Fruit fly (Drosophila melanogaster) whole organism, embryonic: ENCODE measurements around the gene NdufV3.

ENCODE experiments used
- Abd-B ChIP-seq: fragments of 200-800 bp; sonication (Bioruptor generic); optimal IDR thresholded peaks from 2 replicates; lab custom pipeline; 2018; ENCODE audit warnings: missing biosample characterization, mild to moderate bottlenecking, missing genetic modification characterization, moderate library complexity
- BtbVII ChIP-seq: fragments of 200-800 bp; sonication (Bioruptor generic); optimal IDR thresholded peaks from 3 replicates; lab custom pipeline; 2017; ENCODE audit warnings: missing biosample characterization, mild to moderate bottlenecking, missing genetic modification characterization
- CG11093 ChIP-seq: fragments of 200-800 bp; sonication (Bioruptor generic); IDR thresholded peaks from 3 replicates; pipeline ENCODE4 v1.3.6; 2022; ENCODE audit warnings: missing biosample characterization, missing genetic modification characterization
- CG11504 ChIP-seq: fragments of 200-800 bp; sonication (Bioruptor generic); optimal IDR thresholded peaks from 3 replicates; lab custom pipeline; 2019; ENCODE audit warnings: missing biosample characterization, mild to moderate bottlenecking, missing genetic modification characterization, moderate library complexity
- CG1529 ChIP-seq: fragments of 200-800 bp; sonication (Bioruptor generic); optimal IDR thresholded peaks from 3 replicates; lab custom pipeline; 2018; ENCODE audit warnings: missing biosample characterization, missing genetic modification characterization
- CG15696 ChIP-seq: fragments of 200-800 bp; sonication (Bioruptor generic); optimal IDR thresholded peaks from 2 replicates; lab custom pipeline; 2019; ENCODE audit warnings: missing biosample characterization, mild to moderate bottlenecking, missing genetic modification characterization, moderate library complexity
- CG17361 ChIP-seq: fragments of 200-800 bp; sonication (Bioruptor generic); IDR thresholded peaks from 3 replicates; pipeline ENCODE4 v1.3.6; 2022; ENCODE audit warnings: missing biosample characterization, missing genetic modification characterization
- CG17568 ChIP-seq: fragments of 200-800 bp; sonication (Bioruptor generic); optimal IDR thresholded peaks from 2 replicates; lab custom pipeline; 2018; ENCODE audit warnings: missing biosample characterization, mild to moderate bottlenecking, missing genetic modification characterization, moderate library complexity
- CG18599 ChIP-seq: fragments of 200-800 bp; sonication (Bioruptor generic); optimal IDR thresholded peaks from 3 replicates; lab custom pipeline; 2017; ENCODE audit warnings: missing biosample characterization, missing genetic modification characterization, mild to moderate bottlenecking, moderate library complexity, missing genetic modification reagents
- CG2202 ChIP-seq: fragments of 200-800 bp; sonication (Bioruptor generic); optimal IDR thresholded peaks from 2 replicates; lab custom pipeline; 2018; ENCODE audit warnings: missing biosample characterization, mild to moderate bottlenecking, missing genetic modification characterization
- CG33213 ChIP-seq: fragments of 200-800 bp; sonication (Bioruptor generic); optimal IDR thresholded peaks from 3 replicates; lab custom pipeline; 2016; ENCODE audit warnings: missing biosample characterization, missing genetic modification characterization
- CG3995 ChIP-seq: fragments of 200-800 bp; sonication (Bioruptor generic); optimal IDR thresholded peaks from 3 replicates; lab custom pipeline; 2016; ENCODE audit warnings: missing biosample characterization, missing genetic modification characterization
- CG42726 ChIP-seq: fragments of 200-800 bp; sonication (Bioruptor generic); IDR thresholded peaks from 2 replicates; pipeline ENCODE4 v1.3.6; 2022; ENCODE audit warnings: missing biosample characterization, missing genetic modification characterization; ENCODE audit not compliant: partially characterized antibody
- CG4820 ChIP-seq: fragments of 200-800 bp; sonication (Bioruptor generic); optimal IDR thresholded peaks from 3 replicates; lab custom pipeline; 2016; ENCODE audit warnings: missing biosample characterization, missing genetic modification characterization
- CG4854 ChIP-seq: fragments of 200-800 bp; sonication (Bioruptor generic); optimal IDR thresholded peaks from 2 replicates; lab custom pipeline; 2016; ENCODE audit warnings: missing biosample characterization, missing genetic modification characterization, inconsistent platforms
- CG6813 ChIP-seq: fragments of 200-800 bp; sonication (Bioruptor generic); optimal IDR thresholded peaks from 2 replicates; lab custom pipeline; 2017; ENCODE audit warnings: missing biosample characterization, missing genetic modification characterization, mild to moderate bottlenecking, moderate library complexity, missing genetic modification reagents
- CG9817 ChIP-seq: fragments of 200-800 bp; sonication (Bioruptor generic); optimal IDR thresholded peaks from 2 replicates; lab custom pipeline; 2018; ENCODE audit warnings: missing biosample characterization, mild to moderate bottlenecking, missing genetic modification characterization, moderate library complexity
- CHES-1-like ChIP-seq: fragments of 200-800 bp; sonication (Bioruptor generic); optimal IDR thresholded peaks from 2 replicates; lab custom pipeline; 2016; ENCODE audit warnings: missing biosample characterization, missing genetic modification characterization
- CkIIα-i1 ChIP-seq: fragments of 200-800 bp; sonication (Bioruptor generic); IDR thresholded peaks from 2 replicates; pipeline ENCODE4 v1.3.6; 2022; ENCODE audit warnings: missing biosample characterization, missing genetic modification characterization
- GATAe ChIP-seq: fragments of 200-800 bp; sonication (Bioruptor generic); conservative IDR thresholded peaks from 2 replicates; pipeline ENCODE4 v1.3.6; 2022; ENCODE audit warnings: missing biosample characterization, missing genetic modification characterization
- HLH3B ChIP-seq: fragments of 200-800 bp; sonication (Bioruptor generic); IDR thresholded peaks from 2 replicates; pipeline ENCODE4 v1.3.6; 2022; ENCODE audit warnings: missing biosample characterization, missing genetic modification characterization
- MBD-R2 ChIP-seq: fragments of 200-800 bp; sonication (Bioruptor generic); IDR thresholded peaks from 2 replicates; pipeline ENCODE4 v1.3.6; 2022; ENCODE audit warnings: missing biosample characterization, missing genetic modification characterization
- MTF-1 ChIP-seq: fragments of 200-800 bp; sonication (Bioruptor generic); optimal IDR thresholded peaks from 2 replicates; lab custom pipeline; 2018; ENCODE audit warnings: missing biosample characterization, mild to moderate bottlenecking, missing genetic modification characterization, borderline replicate concordance
- NC2α ChIP-seq: fragments of 200-800 bp; sonication (Bioruptor generic); optimal IDR thresholded peaks from 2 replicates; lab custom pipeline; 2016; ENCODE audit warnings: missing biosample characterization, missing genetic modification characterization
- PHDP ChIP-seq: fragments of 200-800 bp; sonication (Bioruptor generic); optimal IDR thresholded peaks from 3 replicates; lab custom pipeline; 2018; ENCODE audit warnings: missing biosample characterization, mild to moderate bottlenecking, missing genetic modification characterization, moderate library complexity
- Rfx ChIP-seq: fragments of 200-800 bp; sonication (Bioruptor generic); IDR thresholded peaks from 2 replicates; pipeline ENCODE4 v1.3.6; 2022; ENCODE audit warnings: missing biosample characterization, missing genetic modification characterization
- Rx ChIP-seq: fragments of 200-800 bp; sonication (Bioruptor generic); IDR thresholded peaks from 2 replicates; pipeline ENCODE4 v1.3.6; 2022; ENCODE audit warnings: missing biosample characterization, missing genetic modification characterization
- al ChIP-seq: fragments of 200-800 bp; sonication (Bioruptor generic); IDR thresholded peaks from 2 replicates; pipeline ENCODE4 v1.3.6; 2022; ENCODE audit warnings: missing biosample characterization, missing genetic modification characterization
- ato ChIP-seq: fragments of 200-800 bp; sonication (Bioruptor generic); IDR thresholded peaks from 2 replicates; pipeline ENCODE4 v1.3.6; 2022; ENCODE audit warnings: missing biosample characterization, missing genetic modification characterization; ENCODE audit not compliant: partially characterized antibody
- bsh ChIP-seq, 2 experiments: fragments of 200-800 bp; sonication (Bioruptor generic); optimal IDR thresholded peaks; 2 replicates each; lab custom pipeline; 2017 to 2018; ENCODE audit warnings: mild to moderate bottlenecking in 2 of 2, missing biosample characterization in 2 of 2, missing genetic modification characterization in 2 of 2, moderate library complexity in 1 of 2
- caup ChIP-seq: fragments of 200-800 bp; sonication (Bioruptor generic); optimal IDR thresholded peaks from 3 replicates; lab custom pipeline; 2017; ENCODE audit warnings: missing biosample characterization, mild to moderate bottlenecking, missing genetic modification characterization, moderate library complexity; ENCODE audit not compliant: severe bottlenecking
- chinmo ChIP-seq: fragments of 200-800 bp; sonication (Bioruptor generic); IDR thresholded peaks from 4 replicates; pipeline ENCODE4 v1.3.6; 2022; ENCODE audit warnings: missing biosample characterization, missing genetic modification characterization; ENCODE audit not compliant: partially characterized antibody
- crc ChIP-seq: fragments of 200-800 bp; sonication (Bioruptor generic); optimal IDR thresholded peaks from 2 replicates; lab custom pipeline; 2016; ENCODE audit warnings: missing biosample characterization, missing genetic modification characterization
- croc ChIP-seq: fragments of 200-800 bp; sonication (Bioruptor generic); conservative IDR thresholded peaks from 3 replicates; pipeline ENCODE4 v1.3.6; 2022; ENCODE audit warnings: missing biosample characterization, missing genetic modification characterization
- dati ChIP-seq: fragments of 200-800 bp; sonication (Bioruptor generic); IDR thresholded peaks from 2 replicates; pipeline ENCODE4 v1.3.6; 2022; ENCODE audit warnings: missing biosample characterization, missing genetic modification characterization
- her ChIP-seq: fragments of 200-800 bp; sonication (Bioruptor generic); optimal IDR thresholded peaks from 2 replicates; lab custom pipeline; 2016; ENCODE audit warnings: missing biosample characterization, missing genetic modification characterization
- insv ChIP-seq, 2 experiments: fragments of 200-800 bp; sonication (Bioruptor generic); optimal IDR thresholded peaks; 3 replicates each; lab custom pipeline; 2016 to 2018; ENCODE audit warnings: missing biosample characterization in 2 of 2, missing genetic modification characterization in 2 of 2
- kah ChIP-seq: fragments of 200-800 bp; sonication (Bioruptor generic); optimal IDR thresholded peaks from 2 replicates; lab custom pipeline; 2018; ENCODE audit warnings: missing biosample characterization, mild to moderate bottlenecking, missing genetic modification characterization
- kay ChIP-seq: fragments of 200-800 bp; sonication (Bioruptor generic); optimal IDR thresholded peaks from 2 replicates; lab custom pipeline; 2016; ENCODE audit warnings: missing biosample characterization, missing genetic modification characterization
- mld ChIP-seq: fragments of 200-800 bp; sonication (Bioruptor generic); IDR thresholded peaks from 3 replicates; pipeline ENCODE4 v1.3.6; 2022; ENCODE audit warnings: missing biosample characterization, missing genetic modification characterization; ENCODE audit not compliant: partially characterized antibody
- pho ChIP-seq: fragments of 200-800 bp; sonication (Bioruptor generic); optimal IDR thresholded peaks from 2 replicates; lab custom pipeline; 2016; ENCODE audit warnings: missing biosample characterization, missing genetic modification characterization
- repo ChIP-seq: fragments of 200-800 bp; sonication (Bioruptor generic); optimal IDR thresholded peaks from 2 replicates; lab custom pipeline; 2016; ENCODE audit warnings: missing biosample characterization, missing genetic modification characterization
- row ChIP-seq: fragments of 200-800 bp; sonication (Bioruptor generic); IDR thresholded peaks from 3 replicates; pipeline ENCODE4 v1.3.6; 2022; ENCODE audit warnings: missing biosample characterization, missing genetic modification characterization
- sens ChIP-seq: fragments of 200-800 bp; sonication (Bioruptor generic); peaks from one replicate; lab custom pipeline; 2016; ENCODE audit warnings: missing biosample characterization, missing genetic modification characterization
- slou ChIP-seq: fragments of 200-800 bp; sonication (Bioruptor generic); optimal IDR thresholded peaks from 3 replicates; lab custom pipeline; 2016; ENCODE audit warnings: missing biosample characterization, missing genetic modification characterization
- tgo ChIP-seq: fragments of 200-800 bp; sonication (Bioruptor generic); IDR thresholded peaks from 3 replicates; pipeline ENCODE4 v1.3.6; 2022; ENCODE audit warnings: missing biosample characterization, missing genetic modification characterization
- tio ChIP-seq: fragments of 200-800 bp; sonication (Bioruptor generic); optimal IDR thresholded peaks from 2 replicates; lab custom pipeline; 2017; ENCODE audit warnings: missing biosample characterization, missing genetic modification characterization, inconsistent platforms
- toy ChIP-seq: fragments of 200-800 bp; sonication (Bioruptor generic); IDR thresholded peaks from 2 replicates; pipeline ENCODE4 v1.3.6; 2022; ENCODE audit warnings: missing biosample characterization, missing genetic modification characterization
- yki ChIP-seq: fragments of >200 bp; optimal IDR thresholded peaks from 3 replicates; lab custom pipeline; 2018
- zen2 ChIP-seq: fragments of 200-800 bp; sonication (Bioruptor generic); IDR thresholded peaks from 3 replicates; pipeline ENCODE4 v1.3.6; 2022; ENCODE audit warnings: missing biosample characterization, missing genetic modification characterization; ENCODE audit not compliant: partially characterized antibody
- zfh1 ChIP-seq: fragments of 200-800 bp; sonication (Bioruptor generic); IDR thresholded peaks from 3 replicates; pipeline ENCODE4 v1.3.6; 2022; ENCODE audit warnings: missing biosample characterization, missing genetic modification characterization

NdufV3 gene

dm6 chrX:11379139-11379538 is 29.3 kb downstream of the NdufV3 start (continued):
- TF ChIP-seq kay (GFP tag; lab: Kevin White, UChicago) (no peak), CG3995 (no peak), CG11093 (GFP tag; lab: Robert Waterston, UW) (no peak), HLH3B (GFP tag; lab: Robert Waterston, UW) (peak; percentile 61), CG1529 (GFP tag; lab: Kevin White, UChicago) (no peak), PHDP (tag; lab: Kevin White, UChicago) (peak; percentile 57), repo (GFP tag; lab: Kevin White, UChicago) (no peak), mld (GFP tag; lab: Robert Waterston, UW) (no peak), dati (GFP tag; lab: Robert Waterston, UW) (no peak), CG33213 (GFP tag; lab: Kevin White, UChicago) (no peak), bsh (GFP tag; optimal IDR thresholded peaks at IDR 0.05; lab: Kevin White, UChicago) (peak in 1 of 2 experiments; percentile 40), MBD-R2 (GFP tag; lab: Robert Waterston, UW) (0 out of 2 replicates have a peak, but pooled peaks have one; percentile 19), Rx (GFP tag; lab: Robert Waterston, UW) (no peak), slou (GFP tag; lab: Kevin White, UChicago) (no peak), MTF-1 (GFP tag; lab: Kevin White, UChicago) (no peak), row (GFP tag; lab: Robert Waterston, UW) (peak; percentile 79), Abd-B (GFP tag; lab: Kevin White, UChicago) (peak; percentile 23), caup (GFP tag; lab: Kevin White, UChicago) (peak; percentile 11), CG9817 (tag; lab: Kevin White, UChicago) (peak; percentile 52), BtbVII (GFP tag; lab: Kevin White, UChicago) (no peak), yki (no peak), tio (GFP tag; lab: Kevin White, UChicago) (no peak), CG2202 (tag; lab: Kevin White, UChicago) (no peak), crc (GFP tag; lab: Kevin White, UChicago) (no peak), ato (GFP tag; lab: Robert Waterston, UW) (no peak), sens (peak; percentile 54), Rfx (GFP tag; lab: Robert Waterston, UW) (peak; percentile 52; the same call in 1 of the 2 replicates), CG4854 (GFP tag; lab: Kevin White, UChicago) (no peak), kah (GFP tag; lab: Kevin White, UChicago) (no peak), GATAe (GFP tag; lab: Robert Waterston, UW) (no peak), croc (no peak; the same call in 2 of the 3 replicates), chinmo (GFP tag; lab: Robert Waterston, UW) (no peak), CG4820 (GFP tag; lab: Kevin White, UChicago) (no peak), CG6813 (GFP tag; lab: Kevin White, UChicago) (peak; percentile 19), al (peak; percentile 27; the same call in 1 of the 2 replicates), CG18599 (GFP tag; lab: Kevin White, UChicago) (peak; percentile 72), toy (no peak), insv (GFP tag; optimal IDR thresholded peaks at IDR 0.05; lab: Kevin White, UChicago) (no peak), tgo (GFP tag; lab: Robert Waterston, UW) (peak; percentile 48; the same call in 2 of the 3 replicates), CG17568 (no peak), her (GFP tag; lab: Kevin White, UChicago) (no peak), CkIIα-i1 (GFP tag; lab: Robert Waterston, UW) (no peak), zen2 (GFP tag; lab: Robert Waterston, UW) (no peak), pho (GFP tag; lab: Kevin White, UChicago) (no peak), CG15696 (tag; lab: Kevin White, UChicago) (no peak), NC2α (no peak), CG17361 (GFP tag; lab: Robert Waterston, UW) (0 out of 3 replicates have a peak, but pooled peaks have one; percentile 22), CHES-1-like (GFP tag; lab: Kevin White, UChicago) (no peak), zfh1 (GFP tag; lab: Robert Waterston, UW) (peak; percentile 45; the same call in 1 of the 3 replicates), CG42726 (GFP tag; lab: Robert Waterston, UW) (no peak), CG11504 (tag; lab: Kevin White, UChicago) (peak; percentile 67)
